1 fruit fly cellular context compared by ENCODE assay signal in genomic region chrX:7011063-7011743, dm6.
TF ChIP-seq lines count a peak whose summit lies in the region.

Gene cm (minus strand): TSS chrX:7011145.
Gene sloth1 (plus strand): TSS chrX:7011357.
Gene sloth2 (plus strand): TSS chrX:7011357.

TF ChIP-seq in whole organism, embryonic, 481 proteins besides CTCF, POLR2A, EP300 and RAD21 (continued from another document and continues in another):
- peak; percentile 62 for TF ChIP-seq danr (GFP tag; IDR thresholded peaks at IDR 0.05; lab: Robert Waterston, UW)
- TF ChIP-seq MESR4 (GFP tag; optimal IDR thresholded peaks at IDR 0.05; lab: Kevin White, UChicago) = peak; percentile 55
- TF ChIP-seq Hand (GFP tag; optimal IDR thresholded peaks at IDR 0.05; lab: Kevin White, UChicago) = peak; percentile 45
- peak in 1 of 2 experiments; percentile 69 for TF ChIP-seq insv (GFP tag; optimal IDR thresholded peaks at IDR 0.05; lab: Kevin White, UChicago)
- TF ChIP-seq CG7987 (GFP tag; optimal IDR thresholded peaks at IDR 0.05; lab: Kevin White, UChicago) = peak; percentile 59
- no peak for TF ChIP-seq GATAe (GFP tag; conservative IDR thresholded peaks at IDR 0.05; lab: Robert Waterston, UW)
- peak; percentile 91 for TF ChIP-seq CG9609 (GFP tag; optimal IDR thresholded peaks at IDR 0.05; lab: Kevin White, UChicago)
- TF ChIP-seq CG14014 (GFP tag; IDR thresholded peaks at IDR 0.05; lab: Robert Waterston, UW) = peak; percentile 84
- peak; percentile 85 for TF ChIP-seq HLH3B (GFP tag; IDR thresholded peaks at IDR 0.05; lab: Robert Waterston, UW)
- TF ChIP-seq CG16779 (GFP tag; IDR thresholded peaks at IDR 0.05; lab: Robert Waterston, UW) = peak; percentile 76; the same call in 1 of the 2 replicates
- TF ChIP-seq lmd (GFP tag; IDR thresholded peaks at IDR 0.05; lab: Robert Waterston, UW) = peak; percentile 88
- peak; percentile 81 for TF ChIP-seq CG2199 (GFP tag; IDR thresholded peaks at IDR 0.05; lab: Robert Waterston, UW)
- no peak for TF ChIP-seq prd (optimal IDR thresholded peaks at IDR 0.05; lab: Kevin White, UChicago)
- peak; percentile 94 for TF ChIP-seq prd (GFP tag; IDR thresholded peaks at IDR 0.05; lab: Robert Waterston, UW)
- peak; percentile 47 for TF ChIP-seq CG6254 (GFP tag; optimal IDR thresholded peaks at IDR 0.05; lab: Kevin White, UChicago)
- peak; percentile 68 for TF ChIP-seq onecut (GFP tag; IDR thresholded peaks at IDR 0.05; lab: Robert Waterston, UW)
- TF ChIP-seq CG12391 (tag; optimal IDR thresholded peaks at IDR 0.05; lab: Kevin White, UChicago) = peak; percentile 93
- no peak for TF ChIP-seq CG6654 (GFP tag; optimal IDR thresholded peaks at IDR 0.05; lab: Kevin White, UChicago)
- peak; percentile 85 for TF ChIP-seq CG11398 (GFP tag; optimal IDR thresholded peaks at IDR 0.05; lab: Kevin White, UChicago)
- peak; percentile 55 for TF ChIP-seq CG12071 (GFP tag; optimal IDR thresholded peaks at IDR 0.05; lab: Kevin White, UChicago)
- TF ChIP-seq vnd (GFP tag; IDR thresholded peaks at IDR 0.05; lab: Robert Waterston, UW; ENCODE audit: partially characterized antibody) = peak; percentile 77
- TF ChIP-seq H15 (GFP tag; IDR thresholded peaks at IDR 0.05; lab: Robert Waterston, UW) = peak; percentile 84; the same call in 2 of the 3 replicates
- TF ChIP-seq Rx (GFP tag; IDR thresholded peaks at IDR 0.05; lab: Robert Waterston, UW) = peak; percentile 87
- TF ChIP-seq CG3838 (GFP tag; optimal IDR thresholded peaks at IDR 0.05; lab: Kevin White, UChicago) = peak; percentile 72
- peak; percentile 85 for TF ChIP-seq PHDP (tag; optimal IDR thresholded peaks at IDR 0.05; lab: Kevin White, UChicago)
- TF ChIP-seq CG31388 (GFP tag; optimal IDR thresholded peaks at IDR 0.05; lab: Kevin White, UChicago) = peak; percentile 41
- TF ChIP-seq HmgZ (tag; optimal IDR thresholded peaks at IDR 0.05; lab: Kevin White, UChicago) = peak; percentile 94
- TF ChIP-seq NfI (GFP tag; optimal IDR thresholded peaks at IDR 0.05; lab: Kevin White, UChicago) = peak; percentile 86
- TF ChIP-seq odd (GFP tag; optimal IDR thresholded peaks at IDR 0.05; lab: Kevin White, UChicago) = peak; percentile 65
- peak; percentile 66 for TF ChIP-seq tup (GFP tag; optimal IDR thresholded peaks at IDR 0.05; lab: Kevin White, UChicago)
- TF ChIP-seq so (GFP tag; IDR thresholded peaks at IDR 0.05; lab: Robert Waterston, UW) = peak; percentile 59; the same call in 1 of the 3 replicates
- peak; percentile 64 for TF ChIP-seq org-1 (GFP tag; optimal IDR thresholded peaks at IDR 0.05; lab: Kevin White, UChicago)
- peak; percentile 74 for TF ChIP-seq klu (GFP tag; IDR thresholded peaks at IDR 0.05; lab: Robert Waterston, UW)
- TF ChIP-seq CG2889 (GFP tag; IDR thresholded peaks at IDR 0.05; lab: Robert Waterston, UW) = peak; percentile 77
- peak; percentile 75 for TF ChIP-seq repo (GFP tag; optimal IDR thresholded peaks at IDR 0.05; lab: Kevin White, UChicago)
- peak; percentile 63 for TF ChIP-seq schlank (tag; optimal IDR thresholded peaks at IDR 0.05; lab: Kevin White, UChicago)
- TF ChIP-seq Abd-B (GFP tag; optimal IDR thresholded peaks at IDR 0.05; lab: Kevin White, UChicago) = peak; percentile 75
- peak; percentile 71 for TF ChIP-seq slp2 (GFP tag; optimal IDR thresholded peaks at IDR 0.05; lab: Kevin White, UChicago)
- TF ChIP-seq Dip3 (GFP tag; optimal IDR thresholded peaks at IDR 0.05; lab: Kevin White, UChicago) = peak; percentile 81
- TF ChIP-seq Ssrp (tag; optimal IDR thresholded peaks at IDR 0.05; lab: Kevin White, UChicago) = peak; percentile 74
- TF ChIP-seq bcd (GFP tag; optimal IDR thresholded peaks at IDR 0.05; lab: Kevin White, UChicago) = peak; percentile 76
- TF ChIP-seq CG10462 (GFP tag; optimal IDR thresholded peaks at IDR 0.05; lab: Kevin White, UChicago) = peak; percentile 76
- peak; percentile 63 for TF ChIP-seq her (GFP tag; optimal IDR thresholded peaks at IDR 0.05; lab: Kevin White, UChicago)
- peak; percentile 81 for TF ChIP-seq stc (GFP tag; IDR thresholded peaks at IDR 0.05; lab: Robert Waterston, UW)
- peak; percentile 84 for TF ChIP-seq shn (GFP tag; optimal IDR thresholded peaks at IDR 0.05; lab: Kevin White, UChicago)
- TF ChIP-seq Dp (GFP tag; optimal IDR thresholded peaks at IDR 0.05; lab: Kevin White, UChicago) = no peak
- peak; percentile 58 for TF ChIP-seq Sox100B (GFP tag; optimal IDR thresholded peaks at IDR 0.05; lab: Kevin White, UChicago)
- peak; percentile 13 for TF ChIP-seq zf30C (GFP tag; optimal IDR thresholded peaks at IDR 0.05; lab: Kevin White, UChicago)
- peak; percentile 28 for TF ChIP-seq Jarid2 (GFP tag; optimal IDR thresholded peaks at IDR 0.05; lab: Kevin White, UChicago)
- peak; percentile 67 for TF ChIP-seq CG2875 (GFP tag; optimal IDR thresholded peaks at IDR 0.05; lab: Kevin White, UChicago)
- peak; percentile 91 for TF ChIP-seq gro (GFP tag; optimal IDR thresholded peaks at IDR 0.05; lab: Kevin White, UChicago)
- TF ChIP-seq Sin3A (optimal IDR thresholded peaks at IDR 0.05; lab: Kevin White, UChicago) = peak; percentile 62
- TF ChIP-seq Doc3 (GFP tag; IDR thresholded peaks at IDR 0.05; lab: Robert Waterston, UW; ENCODE audit: partially characterized antibody) = peak; percentile 91
- TF ChIP-seq lov (optimal IDR thresholded peaks at IDR 0.05; lab: Kevin White, UChicago) = no peak
- peak; percentile 59; the same call in 1 of the 3 replicates for TF ChIP-seq lov (GFP tag; IDR thresholded peaks at IDR 0.05; lab: Robert Waterston, UW)
- TF ChIP-seq CG2129 (GFP tag; IDR thresholded peaks at IDR 0.05; lab: Robert Waterston, UW; ENCODE audit: partially characterized antibody) = peak; percentile 90
- TF ChIP-seq CG3407 (GFP tag; optimal IDR thresholded peaks at IDR 0.05; lab: Kevin White, UChicago) = peak; percentile 53
- peak; percentile 87 for TF ChIP-seq E2f1 (GFP tag; IDR thresholded peaks at IDR 0.05; lab: Robert Waterston, UW)
- TF ChIP-seq fru (optimal IDR thresholded peaks at IDR 0.05; lab: Kevin White, UChicago) = no peak
- TF ChIP-seq btn (GFP tag; optimal IDR thresholded peaks at IDR 0.05; lab: Kevin White, UChicago) = peak; percentile 48
- peak; percentile 84 for TF ChIP-seq Antp (GFP tag; optimal IDR thresholded peaks at IDR 0.05; lab: Kevin White, UChicago)
- peak; percentile 77 for TF ChIP-seq Six4 (GFP tag; optimal IDR thresholded peaks at IDR 0.05; lab: Kevin White, UChicago)
- peak; percentile 52; the same call in 1 of the 3 replicates for TF ChIP-seq CG11560 (tag; IDR thresholded peaks at IDR 0.05; lab: Robert Waterston, UW)
- TF ChIP-seq Aef1 (GFP tag; IDR thresholded peaks at IDR 0.05; lab: Robert Waterston, UW) = peak; percentile 87
- TF ChIP-seq sug (tag; optimal IDR thresholded peaks at IDR 0.05; lab: Kevin White, UChicago) = peak; percentile 85
- peak; percentile 95 for TF ChIP-seq CG2120 (GFP tag; optimal IDR thresholded peaks at IDR 0.05; lab: Kevin White, UChicago)
- TF ChIP-seq Dll (GFP tag; IDR thresholded peaks at IDR 0.05; lab: Robert Waterston, UW; ENCODE audit: partially characterized antibody) = peak; percentile 95
- peak; percentile 46 for TF ChIP-seq MTF-1 (GFP tag; optimal IDR thresholded peaks at IDR 0.05; lab: Kevin White, UChicago; ENCODE audit: borderline replicate concordance)
- TF ChIP-seq HmgD (GFP tag; optimal IDR thresholded peaks at IDR 0.05; lab: Kevin White, UChicago) = peak; percentile 62
- no peak for TF ChIP-seq sima (GFP tag; optimal IDR thresholded peaks at IDR 0.05; lab: Kevin White, UChicago)
- peak; percentile 84 for TF ChIP-seq Optix (GFP tag; IDR thresholded peaks at IDR 0.05; lab: Robert Waterston, UW)
- peak; percentile 33 for TF ChIP-seq CG31365 (tag; optimal IDR thresholded peaks at IDR 0.05; lab: Kevin White, UChicago)
- TF ChIP-seq CG18476 (GFP tag; optimal IDR thresholded peaks at IDR 0.05; lab: Kevin White, UChicago) = peak; percentile 67
- peak; percentile 90 for TF ChIP-seq Ptx1 (GFP tag; IDR thresholded peaks at IDR 0.05; lab: Robert Waterston, UW)
- TF ChIP-seq hkb (optimal IDR thresholded peaks at IDR 0.05; lab: Kevin White, UChicago) = no peak
- TF ChIP-seq hkb (GFP tag; IDR thresholded peaks at IDR 0.05; lab: Robert Waterston, UW) = peak; percentile 87
- peak; percentile 68; the same call in 1 of the 2 replicates for TF ChIP-seq CG43689 (GFP tag; IDR thresholded peaks at IDR 0.05; lab: Robert Waterston, UW)
- TF ChIP-seq Lpt (GFP tag; optimal IDR thresholded peaks at IDR 0.05; lab: Kevin White, UChicago) = no peak
- TF ChIP-seq CG6683 (GFP tag; optimal IDR thresholded peaks at IDR 0.05; lab: Kevin White, UChicago) = peak; percentile 45
- peak; percentile 75 for TF ChIP-seq CG13123 (GFP tag; optimal IDR thresholded peaks at IDR 0.05; lab: Kevin White, UChicago)
- TF ChIP-seq HLH54F (GFP tag; optimal IDR thresholded peaks at IDR 0.05; lab: Kevin White, UChicago) = peak; percentile 89
- TF ChIP-seq Lim3 (GFP tag; IDR thresholded peaks at IDR 0.05; lab: Robert Waterston, UW) = no peak; the same call in 1 of the 2 replicates
- peak; percentile 65; the same call in 2 of the 3 replicates for TF ChIP-seq CG3726 (GFP tag; IDR thresholded peaks at IDR 0.05; lab: Robert Waterston, UW)
- TF ChIP-seq dan (GFP tag; IDR thresholded peaks at IDR 0.05; lab: Robert Waterston, UW) = peak; percentile 53; the same call in 1 of the 2 replicates
- TF ChIP-seq CG10979 (tag; optimal IDR thresholded peaks at IDR 0.05; lab: Kevin White, UChicago) = peak; percentile 79
- TF ChIP-seq CG15479 (GFP tag; optimal IDR thresholded peaks at IDR 0.05; lab: Kevin White, UChicago) = no peak
- peak; percentile 18 for TF ChIP-seq corto (GFP tag; optimal IDR thresholded peaks at IDR 0.05; lab: Kevin White, UChicago)
- peak; percentile 68 for TF ChIP-seq CG4282 (GFP tag; optimal IDR thresholded peaks at IDR 0.05; lab: Kevin White, UChicago)
- TF ChIP-seq NC2α (GFP tag; optimal IDR thresholded peaks at IDR 0.05; lab: Kevin White, UChicago) = peak; percentile 69
- peak; percentile 62 for TF ChIP-seq eyg (GFP tag; optimal IDR thresholded peaks at IDR 0.05; lab: Kevin White, UChicago)
- TF ChIP-seq sens (GFP tag; lab: Kevin White, UChicago) = peak; percentile 98
- TF ChIP-seq p53 (GFP tag; optimal IDR thresholded peaks at IDR 0.05; lab: Kevin White, UChicago) = peak; percentile 26
- TF ChIP-seq zfh2 (GFP tag; optimal IDR thresholded peaks at IDR 0.05; lab: Kevin White, UChicago) = peak; percentile 92
- peak; percentile 85 for TF ChIP-seq lab (GFP tag; optimal IDR thresholded peaks at IDR 0.05; lab: Kevin White, UChicago)
- TF ChIP-seq croc (GFP tag; conservative IDR thresholded peaks at IDR 0.05; lab: Robert Waterston, UW) = peak; percentile 73; the same call in 2 of the 3 replicates
- peak; percentile 83 for TF ChIP-seq CG14050 (GFP tag; IDR thresholded peaks at IDR 0.05; lab: Robert Waterston, UW)
- no peak for TF ChIP-seq hth (optimal IDR thresholded peaks at IDR 0.05; lab: Kevin White, UChicago)
- peak; percentile 30 for TF ChIP-seq CG10274 (GFP tag; optimal IDR thresholded peaks at IDR 0.05; lab: Kevin White, UChicago)
- TF ChIP-seq cwo (GFP tag; optimal IDR thresholded peaks at IDR 0.05; lab: Kevin White, UChicago) = peak; percentile 54
- TF ChIP-seq CG7928 (GFP tag; optimal IDR thresholded peaks at IDR 0.05; lab: Kevin White, UChicago) = peak; percentile 86
- peak; percentile 90 for TF ChIP-seq zfh1 (GFP tag; IDR thresholded peaks at IDR 0.05; lab: Robert Waterston, UW)
- TF ChIP-seq CG7271 (tag; optimal IDR thresholded peaks at IDR 0.05; lab: Kevin White, UChicago) = peak; percentile 69
- TF ChIP-seq z (GFP tag; IDR thresholded peaks at IDR 0.05; lab: Robert Waterston, UW) = no peak
- peak; percentile 62 to 93 for TF ChIP-seq crp (GFP tag; optimal IDR thresholded peaks at IDR 0.05; lab: Kevin White, UChicago)
- peak; percentile 88 for TF ChIP-seq CG12155 (GFP tag; optimal IDR thresholded peaks at IDR 0.05; lab: Kevin White, UChicago)
- TF ChIP-seq CG10147 (GFP tag; optimal IDR thresholded peaks at IDR 0.05; lab: Kevin White, UChicago) = peak; percentile 77
- peak; percentile 63 for TF ChIP-seq CG7372 (GFP tag; IDR thresholded peaks at IDR 0.05; lab: Robert Waterston, UW)
- peak; percentile 86 for TF ChIP-seq Ets97D (GFP tag; optimal IDR thresholded peaks at IDR 0.05; lab: Kevin White, UChicago)
- TF ChIP-seq run (tag; optimal IDR thresholded peaks at IDR 0.05; lab: Kevin White, UChicago) = peak; percentile 53
- peak; percentile 68; the same call in 2 of the 3 replicates for TF ChIP-seq CG11093 (GFP tag; IDR thresholded peaks at IDR 0.05; lab: Robert Waterston, UW)
- TF ChIP-seq pzg (GFP tag; optimal IDR thresholded peaks at IDR 0.05; lab: Kevin White, UChicago) = peak; percentile 53
- TF ChIP-seq E2f2 (GFP tag; IDR thresholded peaks at IDR 0.05; lab: Robert Waterston, UW) = peak; percentile 60
- peak; percentile 92 for TF ChIP-seq sob (GFP tag; IDR thresholded peaks at IDR 0.05; lab: Robert Waterston, UW)
- TF ChIP-seq nmo (GFP tag; optimal IDR thresholded peaks at IDR 0.05; lab: Kevin White, UChicago) = peak; percentile 92
- peak; percentile 69 for TF ChIP-seq HLH4C (GFP tag; IDR thresholded peaks at IDR 0.05; lab: Robert Waterston, UW; ENCODE audit: partially characterized antibody)
- no peak for TF ChIP-seq yki (optimal IDR thresholded peaks at IDR 0.05; lab: Kevin White, UChicago)
- peak; percentile 91 for TF ChIP-seq NC2β (GFP tag; optimal IDR thresholded peaks at IDR 0.05; lab: Kevin White, UChicago)
- TF ChIP-seq cad (GFP tag; optimal IDR thresholded peaks at IDR 0.05; lab: Kevin White, UChicago) = no peak
- peak; percentile 71; the same call in 1 of the 3 replicates for TF ChIP-seq CG11695 (GFP tag; IDR thresholded peaks at IDR 0.05; lab: Robert Waterston, UW)
- TF ChIP-seq CG11696 (GFP tag; IDR thresholded peaks at IDR 0.05; lab: Robert Waterston, UW) = peak; percentile 58; the same call in 1 of the 2 replicates
- peak; percentile 86 for TF ChIP-seq Ada2b (GFP tag; IDR thresholded peaks at IDR 0.05; lab: Robert Waterston, UW)
- TF ChIP-seq BtbVII (GFP tag; optimal IDR thresholded peaks at IDR 0.05; lab: Kevin White, UChicago) = peak; percentile 40
- TF ChIP-seq Bgb (GFP tag; IDR thresholded peaks at IDR 0.05; lab: Robert Waterston, UW; ENCODE audit: partially characterized antibody) = peak; percentile 79
- peak; percentile 81 for TF ChIP-seq CG4404 (GFP tag; IDR thresholded peaks at IDR 0.05; lab: Robert Waterston, UW)
- peak; percentile 73 for TF ChIP-seq tap (tag; optimal IDR thresholded peaks at IDR 0.05; lab: Kevin White, UChicago)
- peak; percentile 69 for TF ChIP-seq CG4328 (GFP tag; optimal IDR thresholded peaks at IDR 0.05; lab: Kevin White, UChicago)
- 0 out of 2 replicates have a peak, but pooled peaks have one; percentile 41 for TF ChIP-seq dati (GFP tag; IDR thresholded peaks at IDR 0.05; lab: Robert Waterston, UW)
- peak; percentile 81 for TF ChIP-seq wdn (GFP tag; IDR thresholded peaks at IDR 0.05; lab: Robert Waterston, UW)
- peak; percentile 68; the same call in 1 of the 3 replicates for TF ChIP-seq CG7357 (GFP tag; IDR thresholded peaks at IDR 0.05; lab: Robert Waterston, UW)
